Fruit fly (Drosophila melanogaster): ENCODE results near the gene CG11345.
A peak's percentile ranks its signal among the peaks of the same experiment; 100 is the strongest.

Gene CG11345

DNA sequence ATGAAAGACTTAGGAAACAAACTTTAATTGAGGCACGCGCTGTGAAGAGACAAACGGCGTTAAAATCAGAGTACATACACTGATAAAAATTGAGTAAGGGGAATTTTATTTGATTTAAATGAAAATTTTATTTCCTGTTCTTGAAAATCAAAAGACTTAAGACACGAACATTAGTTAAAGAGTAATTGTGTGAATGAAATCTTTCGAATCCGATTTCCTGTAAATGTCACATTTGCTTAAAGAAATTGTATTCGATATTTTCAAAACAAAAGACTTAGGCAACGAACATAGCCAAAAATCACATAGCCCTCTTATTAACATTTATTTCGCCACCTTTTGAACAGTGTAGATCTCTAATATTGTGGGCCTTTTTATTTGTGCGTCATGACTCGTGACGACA lies 12.1 kb downstream of the CG11345 start (continued):
- peak; percentile 60 for TF ChIP-seq Meics (GFP tag; optimal IDR thresholded peaks at IDR 0.05)
- TF ChIP-seq Dip3 (GFP tag; optimal IDR thresholded peaks at IDR 0.05): no peak
- no peak for TF ChIP-seq HLH54F (GFP tag; optimal IDR thresholded peaks at IDR 0.05)
- no peak for TF ChIP-seq lola (GFP tag; optimal IDR thresholded peaks at IDR 0.05)
- no peak for TF ChIP-seq Six4 (GFP tag; optimal IDR thresholded peaks at IDR 0.05)
- TF ChIP-seq Mes4 (GFP tag; optimal IDR thresholded peaks at IDR 0.05): no peak
- no peak for TF ChIP-seq oc (tag; optimal IDR thresholded peaks at IDR 0.05)
- TF ChIP-seq Ets65A (GFP tag): peak; percentile 10
- no peak for TF ChIP-seq CG4707 (GFP tag; optimal IDR thresholded peaks at IDR 0.05)
- TF ChIP-seq Sox100B (GFP tag; optimal IDR thresholded peaks at IDR 0.05): no peak
- TF ChIP-seq pum (GFP tag; optimal IDR thresholded peaks at IDR 0.05): no peak
- peak; percentile 4 for TF ChIP-seq bab2 (GFP tag; optimal IDR thresholded peaks at IDR 0.05)
- no peak for TF ChIP-seq Max (GFP tag; optimal IDR thresholded peaks at IDR 0.05)
- TF ChIP-seq CG6854 (GFP tag; optimal IDR thresholded peaks at IDR 0.05): peak; percentile 22
- TF ChIP-seq sim (GFP tag; IDR thresholded peaks at IDR 0.05): no peak
- no peak for TF ChIP-seq NfI (GFP tag; optimal IDR thresholded peaks at IDR 0.05)
- TF ChIP-seq Hand (GFP tag; optimal IDR thresholded peaks at IDR 0.05): no peak
- TF ChIP-seq esg (GFP tag; conservative IDR thresholded peaks at IDR 0.05): no peak
- peak; percentile 15 for TF ChIP-seq CG13296 (GFP tag; optimal IDR thresholded peaks at IDR 0.05)
- no peak for TF ChIP-seq CG7786 (GFP tag; optimal IDR thresholded peaks at IDR 0.05)
- peak; percentile 40; the same call in 1 of the 2 replicates for TF ChIP-seq lmd (GFP tag; IDR thresholded peaks at IDR 0.05)
- TF ChIP-seq ATbp (GFP tag; optimal IDR thresholded peaks at IDR 0.05): no peak
- no peak for TF ChIP-seq CG17186 (GFP tag; optimal IDR thresholded peaks at IDR 0.05)
- TF ChIP-seq Dll (GFP tag; IDR thresholded peaks at IDR 0.05; ENCODE audit: partially characterized antibody): no peak
- no peak for TF ChIP-seq mld (GFP tag; IDR thresholded peaks at IDR 0.05; ENCODE audit: partially characterized antibody)
- no peak for TF ChIP-seq D19A (tag; optimal IDR thresholded peaks at IDR 0.05)
- TF ChIP-seq CG12391 (tag; optimal IDR thresholded peaks at IDR 0.05): no peak
- TF ChIP-seq CG5245 (GFP tag; optimal IDR thresholded peaks at IDR 0.05): no peak
- TF ChIP-seq fd64A (GFP tag; optimal IDR thresholded peaks at IDR 0.05): no peak
- TF ChIP-seq gce (GFP tag; IDR thresholded peaks at IDR 0.05): no peak
- TF ChIP-seq schlank (tag; optimal IDR thresholded peaks at IDR 0.05): no peak
- TF ChIP-seq MESR4 (GFP tag; optimal IDR thresholded peaks at IDR 0.05): no peak
- no peak for TF ChIP-seq hkb (optimal IDR thresholded peaks at IDR 0.05)
- TF ChIP-seq hkb (GFP tag; IDR thresholded peaks at IDR 0.05): no peak
- TF ChIP-seq Doc2 (GFP tag; IDR thresholded peaks at IDR 0.05): no peak

- TF ChIP-seq Sox102F (GFP tag; optimal IDR thresholded peaks at IDR 0.05): no peak
- peak; percentile 83 for TF ChIP-seq abd-A (tag; optimal IDR thresholded peaks at IDR 0.05)
- TF ChIP-seq chinmo (GFP tag; IDR thresholded peaks at IDR 0.05; ENCODE audit: partially characterized antibody): peak; percentile 57; the same call in 1 of the 4 replicates
These were observed 15.8 kb downstream of the CG11345 start for dm6 chr3L:4442168-4442567.

dm6 chr3L:4440153-4440552 lies 17.8 kb downstream of the CG11345 start:
- TF ChIP-seq insv (GFP tag; optimal IDR thresholded peaks at IDR 0.05) (no peak), BEAF-32 (GFP tag; optimal IDR thresholded peaks at IDR 0.05) (peak; percentile 13), lab (GFP tag; optimal IDR thresholded peaks at IDR 0.05) (no peak), CG11560 (tag; IDR thresholded peaks at IDR 0.05) (no peak), disco-r (GFP tag; optimal IDR thresholded peaks at IDR 0.05) (no peak), bcd (GFP tag; optimal IDR thresholded peaks at IDR 0.05) (no peak), Lhr (GFP tag; optimal IDR thresholded peaks at IDR 0.05) (no peak), Bteb2 (GFP tag; optimal IDR thresholded peaks at IDR 0.05) (no peak), Optix (GFP tag; IDR thresholded peaks at IDR 0.05) (no peak), Adf1 (GFP tag; IDR thresholded peaks at IDR 0.05) (no peak), CG9932 (GFP tag; IDR thresholded peaks at IDR 0.05) (peak; percentile 18; the same call in 1 of the 2 replicates), ac (GFP tag; optimal IDR thresholded peaks at IDR 0.05) (no peak), ranshi (GFP tag; IDR thresholded peaks at IDR 0.05) (no peak), Max (GFP tag; optimal IDR thresholded peaks at IDR 0.05) (no peak), CG5245 (GFP tag; optimal IDR thresholded peaks at IDR 0.05) (no peak)
